Worm (Caenorhabditis elegans): ENCODE measurements around the gene spt-4.

ce11 chrIII:63584-64316 lies 5.8 kb downstream of the spt-4 start:
- no peak for TF ChIP-seq lin-39 (tag; optimal IDR thresholded peaks at IDR 0.05)
- no peak for TF ChIP-seq ceh-28 (tag; optimal IDR thresholded peaks at IDR 0.05)
- no peak for TF ChIP-seq ztf-11 (tag; optimal IDR thresholded peaks at IDR 0.05)
- TF ChIP-seq nhr-12 (tag; optimal IDR thresholded peaks at IDR 0.05), result no peak
- no peak for TF ChIP-seq unc-39 (tag; optimal IDR thresholded peaks at IDR 0.05)
- peak; percentile 67 for TF ChIP-seq ama-1 (optimal IDR thresholded peaks at IDR 0.05)
- TF ChIP-seq pha-4 (tag; optimal IDR thresholded peaks at IDR 0.05), result no peak
- TF ChIP-seq zag-1 (tag; optimal IDR thresholded peaks at IDR 0.05), result no peak
- TF ChIP-seq snpc-4 (tag; optimal IDR thresholded peaks at IDR 0.05), result no peak
- no peak for TF ChIP-seq nfya-1 (tag; optimal IDR thresholded peaks at IDR 0.05; ENCODE audit: insufficient read depth)

Data from whole organism, L3 larva.